Fruit fly (Drosophila melanogaster) whole organism, embryonic: Measurements from ENCODE around the gene rempA.
A peak's percentile ranks its signal among the peaks of the same experiment; 100 is the strongest.

Experiments
- Aef1 ChIP-seq: fragments of 200-800 bp; sonication (Bioruptor generic); IDR thresholded peaks from 3 replicates; pipeline ENCODE4 v1.3.6; 2022; ENCODE audit warnings: missing biosample characterization, missing genetic modification characterization
- CG11247 ChIP-seq: fragments of 200-800 bp; sonication (Bioruptor generic); IDR thresholded peaks from 2 replicates; pipeline ENCODE4 v1.3.6; 2022; ENCODE audit warnings: missing biosample characterization, missing genetic modification characterization
- CG11398 ChIP-seq: fragments of 200-800 bp; sonication (Bioruptor generic); optimal IDR thresholded peaks from 2 replicates; lab custom pipeline; 2016; ENCODE audit warnings: missing biosample characterization, missing genetic modification characterization
- CG11456 ChIP-seq: fragments of 200-800 bp; sonication (Bioruptor generic); IDR thresholded peaks from 3 replicates; pipeline ENCODE4 v1.3.6; 2022; ENCODE audit warnings: missing biosample characterization, missing genetic modification characterization
- CG12769 ChIP-seq: fragments of 200-800 bp; sonication (Bioruptor generic); optimal IDR thresholded peaks from 2 replicates; lab custom pipeline; 2019; ENCODE audit warnings: missing biosample characterization, mild to moderate bottlenecking, missing genetic modification characterization, moderate library complexity
- CG12942 ChIP-seq: fragments of 200-800 bp; sonication (Bioruptor generic); optimal IDR thresholded peaks from 3 replicates; lab custom pipeline; 2016; ENCODE audit warnings: missing biosample characterization, missing genetic modification characterization
- CG13894 ChIP-seq: fragments of 200-800 bp; sonication (Bioruptor generic); optimal IDR thresholded peaks from 3 replicates; lab custom pipeline; 2018; ENCODE audit warnings: missing biosample characterization, mild to moderate bottlenecking, missing genetic modification characterization, moderate library complexity
- CG14667 ChIP-seq: fragments of 200-800 bp; sonication (Bioruptor generic); IDR thresholded peaks from 2 replicates; pipeline ENCODE4 v1.3.6; 2022; ENCODE audit warnings: missing biosample characterization, missing genetic modification characterization
- CG1529 ChIP-seq: fragments of 200-800 bp; sonication (Bioruptor generic); optimal IDR thresholded peaks from 3 replicates; lab custom pipeline; 2018; ENCODE audit warnings: missing biosample characterization, missing genetic modification characterization
- CG15514 ChIP-seq: fragments of 200-800 bp; sonication (Bioruptor generic); optimal IDR thresholded peaks from 3 replicates; lab custom pipeline; 2017; ENCODE audit warnings: missing biosample characterization, missing genetic modification characterization, mild to moderate bottlenecking, moderate library complexity, missing genetic modification reagents
- CG2202 ChIP-seq: fragments of 200-800 bp; sonication (Bioruptor generic); optimal IDR thresholded peaks from 2 replicates; lab custom pipeline; 2018; ENCODE audit warnings: missing biosample characterization, mild to moderate bottlenecking, missing genetic modification characterization
- CG2875 ChIP-seq: fragments of 200-800 bp; sonication (Bioruptor generic); optimal IDR thresholded peaks from 2 replicates; lab custom pipeline; 2017; ENCODE audit warnings: missing biosample characterization, mild to moderate bottlenecking, missing genetic modification characterization, missing genetic modification reagents
- CG3407 ChIP-seq: fragments of 200-800 bp; sonication (Bioruptor generic); optimal IDR thresholded peaks from 2 replicates; lab custom pipeline; 2018; ENCODE audit warnings: missing biosample characterization, mild to moderate bottlenecking, missing genetic modification characterization
- CG34224 ChIP-seq: fragments of 200-800 bp; sonication (Bioruptor generic); IDR thresholded peaks from 3 replicates; pipeline ENCODE4 v1.3.6; 2022; ENCODE audit warnings: missing biosample characterization, missing genetic modification characterization; ENCODE audit not compliant: partially characterized antibody
- CG3995 ChIP-seq: fragments of 200-800 bp; sonication (Bioruptor generic); optimal IDR thresholded peaks from 3 replicates; lab custom pipeline; 2016; ENCODE audit warnings: missing biosample characterization, missing genetic modification characterization
- CG4328 ChIP-seq: fragments of 200-800 bp; sonication (Bioruptor generic); optimal IDR thresholded peaks from 3 replicates; lab custom pipeline; 2017; ENCODE audit warnings: missing biosample characterization, missing genetic modification reagents, missing genetic modification characterization
- CG4404 ChIP-seq: fragments of 200-800 bp; sonication (Bioruptor generic); IDR thresholded peaks from 2 replicates; pipeline ENCODE4 v1.3.6; 2022; ENCODE audit warnings: missing biosample characterization, missing genetic modification characterization
- CG4707 ChIP-seq: fragments of 200-800 bp; sonication (Bioruptor generic); optimal IDR thresholded peaks from 2 replicates; lab custom pipeline; 2018; ENCODE audit warnings: missing biosample characterization, mild to moderate bottlenecking, missing genetic modification characterization, moderate library complexity
- CG6689 ChIP-seq: fragments of 200-800 bp; sonication (Bioruptor generic); IDR thresholded peaks from 2 replicates; pipeline ENCODE4 v1.3.6; 2022; ENCODE audit warnings: missing biosample characterization, missing genetic modification characterization
- CG7357 ChIP-seq: fragments of 200-800 bp; sonication (Bioruptor generic); IDR thresholded peaks from 3 replicates; pipeline ENCODE4 v1.3.6; 2022; ENCODE audit warnings: missing biosample characterization, missing genetic modification characterization
- CG8924 ChIP-seq: fragments of 200-800 bp; optimal IDR thresholded peaks from 3 replicates; lab custom pipeline; 2019; ENCODE audit warnings: missing biosample characterization, mild to moderate bottlenecking, missing genetic modification characterization, moderate library complexity
- CG9817 ChIP-seq: fragments of 200-800 bp; sonication (Bioruptor generic); optimal IDR thresholded peaks from 2 replicates; lab custom pipeline; 2018; ENCODE audit warnings: missing biosample characterization, mild to moderate bottlenecking, missing genetic modification characterization, moderate library complexity
- D ChIP-seq, 2 experiments: fragments of 200-800 bp in 1 of 2; fragments of >200 bp in 1 of 2; sonication (Bioruptor generic) in 1 of 2; optimal IDR thresholded peaks; 2 replicates in 1 of 2; 3 replicates in 1 of 2; lab custom pipeline; 2017; ENCODE audit warnings: mild to moderate bottlenecking in 1 of 2, missing biosample characterization in 1 of 2, missing genetic modification characterization in 1 of 2, missing genetic modification reagents in 1 of 2
- Dad ChIP-seq: fragments of 200-800 bp; sonication (Bioruptor generic); optimal IDR thresholded peaks from 3 replicates; lab custom pipeline; 2016; ENCODE audit warnings: missing biosample characterization, missing genetic modification characterization
- Doc3 ChIP-seq: fragments of 200-800 bp; sonication (Bioruptor generic); IDR thresholded peaks from 3 replicates; pipeline ENCODE4 v1.3.6; 2022; ENCODE audit warnings: missing biosample characterization, missing genetic modification characterization; ENCODE audit not compliant: partially characterized antibody
- Dp ChIP-seq: fragments of 200-800 bp; sonication (Bioruptor generic); optimal IDR thresholded peaks from 2 replicates; lab custom pipeline; 2018; ENCODE audit warnings: missing biosample characterization, mild to moderate bottlenecking, missing genetic modification characterization, moderate library complexity
- Ets97D ChIP-seq: fragments of 200-800 bp; sonication (Bioruptor generic); optimal IDR thresholded peaks from 3 replicates; lab custom pipeline; 2016; ENCODE audit warnings: missing biosample characterization, missing genetic modification characterization
- Fer1 ChIP-seq: fragments of 200-800 bp; sonication (Bioruptor generic); optimal IDR thresholded peaks from 2 replicates; lab custom pipeline; 2017; ENCODE audit warnings: missing biosample characterization, mild to moderate bottlenecking, missing genetic modification characterization
- Hmr ChIP-seq: fragments of 200-800 bp; sonication (Bioruptor generic); optimal IDR thresholded peaks from 3 replicates; lab custom pipeline; 2017; ENCODE audit warnings: mild to moderate bottlenecking, missing biosample characterization, missing genetic modification reagents, missing genetic modification characterization
- Hr51 ChIP-seq, 2 experiments: fragments of 200-800 bp; sonication (Bioruptor generic); optimal IDR thresholded peaks; 2 replicates in 1 of 2; 3 replicates in 1 of 2; lab custom pipeline; 2016 to 2018; ENCODE audit warnings: missing biosample characterization in 2 of 2, missing genetic modification characterization in 2 of 2, mild to moderate bottlenecking in 1 of 2, moderate library complexity in 1 of 2
- Hr78 ChIP-seq, 2 experiments: fragments of 200-800 bp in 1 of 2; fragments of >200 bp in 1 of 2; sonication (Bioruptor generic) in 1 of 2; optimal IDR thresholded peaks; 2 replicates each; lab custom pipeline; 2017 to 2019; ENCODE audit warnings: missing biosample characterization in 2 of 2, missing genetic modification characterization in 2 of 2, mild to moderate bottlenecking in 1 of 2, moderate library complexity in 1 of 2
- Mes4 ChIP-seq: fragments of 200-800 bp; sonication (Bioruptor generic); optimal IDR thresholded peaks from 2 replicates; lab custom pipeline; 2016; ENCODE audit warnings: missing biosample characterization, missing genetic modification characterization
- NC2β ChIP-seq: fragments of 200-800 bp; sonication (Bioruptor generic); optimal IDR thresholded peaks from 2 replicates; lab custom pipeline; 2016; ENCODE audit warnings: missing biosample characterization, missing genetic modification characterization
- Side ChIP-seq: fragments of 200-800 bp; sonication (Bioruptor generic); optimal IDR thresholded peaks from 2 replicates; lab custom pipeline; 2016; ENCODE audit warnings: missing biosample characterization, missing genetic modification characterization
- Trl ChIP-seq, 3 experiments: fragments of >200 bp in 2 of 3; fragments of 200-800 bp in 1 of 3; sonication (Bioruptor generic) in 1 of 3; optimal IDR thresholded peaks; 2 replicates in 1 of 3; 3 replicates in 2 of 3; lab custom pipeline; 2016 to 2017; ENCODE audit warnings: missing biosample characterization in 1 of 3, missing genetic modification characterization in 1 of 3
- Xbp1 ChIP-seq: fragments of 200-800 bp; sonication (Bioruptor generic); optimal IDR thresholded peaks from 3 replicates; lab custom pipeline; 2016; ENCODE audit warnings: missing biosample characterization, mild to moderate bottlenecking, missing genetic modification characterization
- crol ChIP-seq: fragments of 200-800 bp; sonication (Bioruptor generic); IDR thresholded peaks from 2 replicates; pipeline ENCODE4 v1.3.6; 2022; ENCODE audit warnings: missing biosample characterization, missing genetic modification characterization
- danr ChIP-seq: fragments of 200-800 bp; sonication (Bioruptor generic); IDR thresholded peaks from 2 replicates; pipeline ENCODE4 v1.3.6; 2022; ENCODE audit warnings: missing biosample characterization, missing genetic modification characterization
- dmrt11E ChIP-seq: fragments of 200-800 bp; sonication (Bioruptor generic); optimal IDR thresholded peaks from 3 replicates; lab custom pipeline; 2018; ENCODE audit warnings: missing biosample characterization, mild to moderate bottlenecking, missing genetic modification characterization, moderate library complexity
- dysf ChIP-seq: fragments of 200-800 bp; sonication (Bioruptor generic); IDR thresholded peaks from 3 replicates; pipeline ENCODE4 v1.3.6; 2022; ENCODE audit warnings: missing biosample characterization, missing genetic modification characterization
- gsb ChIP-seq: fragments of 200-800 bp; sonication (Bioruptor generic); IDR thresholded peaks from 2 replicates; pipeline ENCODE4 v1.3.6; 2022; ENCODE audit warnings: missing biosample characterization, missing genetic modification characterization
- jigr1 ChIP-seq: fragments of 200-800 bp; sonication (Bioruptor generic); IDR thresholded peaks from 3 replicates; pipeline ENCODE4 v1.3.6; 2022; ENCODE audit warnings: missing biosample characterization, missing genetic modification characterization
- knrl ChIP-seq: fragments of 200-800 bp; sonication (Bioruptor generic); IDR thresholded peaks from 3 replicates; pipeline ENCODE4 v1.3.6; 2022; ENCODE audit warnings: missing biosample characterization, missing genetic modification characterization; ENCODE audit not compliant: partially characterized antibody
- nerfin-1 ChIP-seq: fragments of 200-800 bp; sonication (Bioruptor generic); optimal IDR thresholded peaks from 3 replicates; lab custom pipeline; 2019; ENCODE audit warnings: missing biosample characterization, mild to moderate bottlenecking, missing genetic modification characterization, moderate library complexity
- pros ChIP-seq: fragments of 200-800 bp; sonication (Bioruptor generic); optimal IDR thresholded peaks from 3 replicates; lab custom pipeline; 2019; ENCODE audit warnings: missing biosample characterization, mild to moderate bottlenecking, missing genetic modification characterization, moderate library complexity
- ranshi ChIP-seq: fragments of 200-800 bp; sonication (Bioruptor generic); IDR thresholded peaks from 2 replicates; pipeline ENCODE4 v1.3.6; 2022; ENCODE audit warnings: missing biosample characterization, missing genetic modification characterization
- slou ChIP-seq: fragments of 200-800 bp; sonication (Bioruptor generic); optimal IDR thresholded peaks from 3 replicates; lab custom pipeline; 2016; ENCODE audit warnings: missing biosample characterization, missing genetic modification characterization
- tio ChIP-seq: fragments of 200-800 bp; sonication (Bioruptor generic); optimal IDR thresholded peaks from 2 replicates; lab custom pipeline; 2017; ENCODE audit warnings: missing biosample characterization, missing genetic modification characterization, inconsistent platforms
- toy ChIP-seq: fragments of 200-800 bp; sonication (Bioruptor generic); IDR thresholded peaks from 2 replicates; pipeline ENCODE4 v1.3.6; 2022; ENCODE audit warnings: missing biosample characterization, missing genetic modification characterization

rempA gene

DNA sequence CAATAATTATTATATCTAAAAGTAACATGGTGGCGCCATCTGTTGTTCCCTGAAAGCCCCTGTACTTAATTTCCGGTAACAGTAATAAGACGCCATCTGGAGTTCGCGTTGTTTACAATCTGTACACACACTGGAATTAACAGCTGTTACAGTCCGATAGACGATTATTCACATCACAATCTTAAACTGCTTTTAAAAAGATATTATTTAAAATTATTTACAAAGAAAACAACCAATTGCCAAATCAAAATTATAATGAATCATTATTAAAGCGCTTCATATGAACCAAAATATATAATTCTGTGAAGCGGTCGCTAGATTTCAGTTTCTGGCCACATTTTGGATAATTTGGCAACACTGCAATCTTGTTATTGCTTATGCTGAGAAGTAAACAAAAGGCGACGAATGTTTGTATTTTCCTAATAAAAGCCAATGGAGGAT is 42.3 kb upstream of the rempA start, which contains the start of gene CG13689 (continued):
- TF ChIP-seq jigr1 (no peak), CG13894 (no peak), Fer1 (GFP tag; lab: Kevin White, UChicago) (no peak), Dad (GFP tag; lab: Kevin White, UChicago) (no peak), CG12769 (tag; lab: Kevin White, UChicago) (no peak), NC2β (GFP tag; lab: Kevin White, UChicago) (peak; percentile 37), CG11456 (GFP tag; lab: Robert Waterston, UW) (peak; percentile 86), CG2202 (tag; lab: Kevin White, UChicago) (peak; percentile 26), Xbp1 (GFP tag; lab: Kevin White, UChicago) (peak; percentile 80), nerfin-1 (tag; lab: Kevin White, UChicago) (no peak), CG3995 (GFP tag; lab: Kevin White, UChicago) (peak; percentile 82), gsb (GFP tag; lab: Robert Waterston, UW) (no peak), Hr51 (GFP tag; optimal IDR thresholded peaks at IDR 0.05; lab: Kevin White, UChicago) (no peak), CG4328 (GFP tag; lab: Kevin White, UChicago) (peak; percentile 15), Mes4 (GFP tag; lab: Kevin White, UChicago) (no peak), CG12942 (GFP tag; lab: Kevin White, UChicago) (peak; percentile 0), tio (GFP tag; lab: Kevin White, UChicago) (peak; percentile 50), CG8924 (tag; lab: Kevin White, UChicago) (peak; percentile 53), CG3407 (GFP tag; lab: Kevin White, UChicago) (peak; percentile 17), CG4707 (GFP tag; lab: Kevin White, UChicago) (no peak), CG6689 (peak; percentile 33; the same call in 1 of the 2 replicates), CG34224 (GFP tag; lab: Robert Waterston, UW) (no peak), CG9817 (tag; lab: Kevin White, UChicago) (peak; percentile 74), CG15514 (GFP tag; lab: Kevin White, UChicago) (peak; percentile 70), D (optimal IDR thresholded peaks at IDR 0.05; lab: Kevin White, UChicago) (no peak), D (GFP tag; optimal IDR thresholded peaks at IDR 0.05; lab: Kevin White, UChicago) (no peak), Ets97D (GFP tag; lab: Kevin White, UChicago) (peak; percentile 52), CG14667 (GFP tag; lab: Robert Waterston, UW) (peak; percentile 34), toy (GFP tag; lab: Robert Waterston, UW) (no peak), Dp (GFP tag; lab: Kevin White, UChicago) (peak; percentile 28), CG11247 (GFP tag; lab: Robert Waterston, UW) (peak; percentile 78), crol (no peak), Doc3 (GFP tag; lab: Robert Waterston, UW) (no peak), slou (GFP tag; lab: Kevin White, UChicago) (peak; percentile 23), CG1529 (GFP tag; lab: Kevin White, UChicago) (no peak), CG7357 (GFP tag; lab: Robert Waterston, UW) (no peak), Hmr (peak; percentile 57), Hr78 (GFP tag; optimal IDR thresholded peaks at IDR 0.05; lab: Kevin White, UChicago) (no peak), Side (GFP tag; lab: Kevin White, UChicago) (peak; percentile 29), pros (GFP tag; lab: Kevin White, UChicago) (no peak), knrl (GFP tag; lab: Robert Waterston, UW) (no peak), CG4404 (GFP tag; lab: Robert Waterston, UW) (no peak), CG11398 (GFP tag; lab: Kevin White, UChicago) (no peak), CG2875 (no peak), dysf (GFP tag; lab: Robert Waterston, UW) (peak; percentile 71), danr (GFP tag; lab: Robert Waterston, UW) (no peak), ranshi (GFP tag; lab: Robert Waterston, UW) (0 out of 2 replicates have a peak, but pooled peaks have one; percentile 8), Trl (optimal IDR thresholded peaks at IDR 0.05; lab: Kevin White, UChicago) (no peak), Trl (GFP tag; optimal IDR thresholded peaks at IDR 0.05; lab: Kevin White, UChicago) (peak; percentile 38), Aef1 (GFP tag; lab: Robert Waterston, UW) (peak; percentile 46; the same call in 1 of the 3 replicates), dmrt11E (tag; lab: Kevin White, UChicago) (peak; percentile 14)
